Worm (Caenorhabditis elegans) whole organism, L3 larva: ENCODE data around the gene F18H3.4.

Experiments used
- ceh-82 ChIP-seq: fragments of 150-350 bp; optimal IDR thresholded peaks from 2 replicates; lab custom pipeline; 2014; ENCODE audit warnings: missing biosample characterization, missing genetic modification characterization
- elt-2 ChIP-seq: sonication (generic microtip); optimal IDR thresholded peaks from 2 replicates; lab custom pipeline; 2016; ENCODE audit warnings: missing genetic modification reagents, mild to moderate bottlenecking, missing genetic modification characterization, missing compliant biosample characterization
- lin-15B ChIP-seq: fragments of 150-350 bp; optimal IDR thresholded peaks from 2 replicates; lab custom pipeline; 2014; ENCODE audit warnings: missing biosample characterization, missing genetic modification characterization
- mdl-1 ChIP-seq: fragments of 150-350 bp; optimal IDR thresholded peaks from 2 replicates; lab custom pipeline; 2014; ENCODE audit warnings: missing biosample characterization, missing genetic modification characterization
- nhr-11 ChIP-seq: fragments of 150-350 bp; optimal IDR thresholded peaks from 2 replicates; lab custom pipeline; 2014; ENCODE audit warnings: missing biosample characterization, missing genetic modification characterization
- pha-4 ChIP-seq: fragments of 150-350 bp; optimal IDR thresholded peaks from 2 replicates; lab custom pipeline; 2014; ENCODE audit warnings: missing biosample characterization, missing genetic modification reagents, missing genetic modification characterization
- pqm-1 ChIP-seq: fragments of 150-350 bp; optimal IDR thresholded peaks from 2 replicates; lab custom pipeline; 2017; ENCODE audit warnings: missing biosample characterization, missing genetic modification characterization, inconsistent platforms
- sea-2 ChIP-seq: fragments of 150-350 bp; sonication (generic microtip); optimal IDR thresholded peaks from 4 replicates; lab custom pipeline; 2014; ENCODE audit warnings: missing biosample characterization, missing genetic modification reagents, missing genetic modification characterization
- unc-62 ChIP-seq: fragments of 150-350 bp; sonication (generic microtip); optimal IDR thresholded peaks from 4 replicates; lab custom pipeline; 2014; ENCODE audit warnings: missing biosample characterization, missing genetic modification reagents, missing genetic modification characterization

DNA sequence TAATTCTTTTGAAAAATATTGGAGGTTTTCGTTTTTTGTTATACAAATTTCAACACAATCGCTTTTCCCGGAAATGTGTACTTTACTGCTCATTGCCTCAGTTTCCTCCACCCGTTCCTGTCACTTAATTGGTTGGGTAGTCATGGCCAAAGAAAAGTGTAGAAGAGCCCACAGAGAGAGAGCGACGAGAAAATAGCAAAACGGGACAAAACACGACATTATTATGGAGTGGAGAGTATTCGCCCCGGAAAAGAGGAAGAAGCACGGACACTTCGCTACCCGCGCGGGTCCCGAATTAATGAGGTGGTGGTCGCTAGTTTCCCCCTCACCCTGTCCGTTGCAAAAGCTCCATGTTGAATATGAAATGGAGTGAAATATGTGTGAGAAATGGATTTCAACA, 25.0 kb upstream of the F18H3.4 start:
- TF ChIP-seq pha-4 (tag; lab: Kevin White, UChicago) (no peak), sea-2 (GFP tag; lab: Kevin White, UChicago) (no peak), nhr-11 (tag; lab: Kevin White, UChicago) (no peak), pqm-1 (tag; lab: Kevin White, UChicago) (no peak), lin-15B (tag; lab: Kevin White, UChicago) (no peak), unc-62 (no peak), mdl-1 (tag; lab: Kevin White, UChicago) (no peak), ceh-82 (tag; lab: Kevin White, UChicago) (no peak), elt-2 (tag; lab: Kevin White, UChicago) (no peak)
